Worm (Caenorhabditis elegans) whole organism, L3 larva: ENCODE results near the gene tasp-1.

Source experiments
- ZK546.5 ChIP-seq: sonication (generic microtip); optimal IDR thresholded peaks from 2 replicates; lab custom pipeline; 2017; ENCODE audit warnings: missing biosample characterization, missing genetic modification characterization
- ceh-82 ChIP-seq: fragments of 150-350 bp; optimal IDR thresholded peaks from 2 replicates; lab custom pipeline; 2014; ENCODE audit warnings: missing biosample characterization, missing genetic modification characterization
- fos-1 ChIP-seq: fragments of 150-350 bp; optimal IDR thresholded peaks from 2 replicates; lab custom pipeline; 2014; ENCODE audit warnings: missing biosample characterization, missing genetic modification characterization
- mdl-1 ChIP-seq: fragments of 150-350 bp; optimal IDR thresholded peaks from 2 replicates; lab custom pipeline; 2014; ENCODE audit warnings: missing biosample characterization, missing genetic modification characterization
- nhr-23 ChIP-seq: fragments of 150-350 bp; optimal IDR thresholded peaks from 2 replicates; lab custom pipeline; 2014; ENCODE audit warnings: missing biosample characterization, missing genetic modification reagents, missing genetic modification characterization
- nhr-237 ChIP-seq: fragments of 150-350 bp; optimal IDR thresholded peaks from 2 replicates; lab custom pipeline; 2014; ENCODE audit warnings: missing biosample characterization, missing genetic modification characterization
- nhr-76 ChIP-seq: fragments of 150-350 bp; sonication (generic microtip); optimal IDR thresholded peaks from 5 replicates; lab custom pipeline; 2014; ENCODE audit warnings: missing biosample characterization, missing genetic modification characterization
- snpc-4 ChIP-seq: fragments of 150-350 bp; optimal IDR thresholded peaks from 2 replicates; lab custom pipeline; 2014; ENCODE audit warnings: missing biosample characterization, missing genetic modification characterization
- ztf-11 ChIP-seq: fragments of 150-350 bp; optimal IDR thresholded peaks from 2 replicates; lab custom pipeline; 2014; ENCODE audit warnings: missing biosample characterization, missing genetic modification characterization

DNA sequence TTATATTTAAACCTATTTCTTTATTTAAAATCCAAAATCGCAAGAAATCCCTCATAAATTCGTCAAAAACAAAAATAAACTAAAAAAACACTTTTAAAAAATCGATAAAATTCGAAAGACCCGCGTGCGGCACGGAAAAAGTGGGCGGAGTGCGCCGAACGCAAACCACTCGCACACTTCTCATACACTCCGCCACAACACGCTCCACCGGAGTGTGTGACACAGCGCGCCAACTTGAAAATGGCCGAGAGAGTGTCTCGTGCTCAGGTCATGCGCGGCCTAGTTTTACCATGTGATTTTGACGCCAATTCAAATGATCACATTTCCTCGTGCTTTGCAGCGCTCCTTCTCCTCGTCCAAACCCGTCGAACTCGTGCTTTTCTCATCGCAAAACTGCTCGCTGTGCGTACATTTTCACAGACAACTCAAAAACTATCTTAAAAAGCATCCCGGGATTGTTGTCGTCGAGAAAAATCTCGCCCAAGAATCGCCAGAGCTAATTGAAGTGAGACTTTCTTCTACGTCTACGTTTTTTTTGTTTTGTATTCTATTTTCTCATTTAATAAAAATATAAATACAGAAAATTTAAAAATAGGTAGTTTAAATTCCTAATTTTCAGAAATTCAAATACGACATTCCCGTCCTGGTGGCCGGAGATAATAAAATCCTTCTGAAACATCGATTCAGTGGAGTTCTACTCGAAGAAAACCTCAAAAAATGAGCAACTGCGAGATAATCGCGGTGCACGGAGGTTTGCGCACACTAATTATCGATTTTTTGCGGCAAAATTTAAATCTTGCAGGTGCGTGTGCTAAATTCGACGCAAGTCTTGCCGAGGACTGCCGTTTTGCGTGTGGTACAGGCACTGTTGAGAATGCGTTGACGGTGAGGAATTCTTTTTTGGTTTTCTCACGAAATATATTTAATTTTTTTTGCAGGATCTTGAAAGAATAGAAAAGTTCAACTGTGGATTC lies at the start of gene tasp-1:
- TF ChIP-seq ZK546.5 (tag; lab: Kevin White, UChicago) (peak; percentile 73), nhr-23 (tag; lab: Kevin White, UChicago) (peak; percentile 100), ztf-11 (peak; percentile 76), nhr-237 (no peak), fos-1 (tag; lab: Kevin White, UChicago) (peak; percentile 99), snpc-4 (peak; percentile 97), mdl-1 (tag; lab: Kevin White, UChicago) (peak; percentile 99), nhr-76 (peak; percentile 94), ceh-82 (tag; lab: Kevin White, UChicago) (peak; percentile 99)
